Fruit fly (Drosophila melanogaster): ENCODE results near the gene LManIII.

The LManIII gene

dm6 chr2L:8717618-8718336 is 50.7 kb downstream of the LManIII start (continued):
- TF ChIP-seq lmd (GFP tag; IDR thresholded peaks at IDR 0.05) (peak; percentile 90), sr (GFP tag; IDR thresholded peaks at IDR 0.05) (peak; percentile 80), HLH3B (GFP tag; IDR thresholded peaks at IDR 0.05) (peak; percentile 75; the same call in 1 of the 2 replicates), Ptx1 (GFP tag; IDR thresholded peaks at IDR 0.05) (peak; percentile 84), CG17385 (GFP tag; optimal IDR thresholded peaks at IDR 0.05) (peak; percentile 89), CG12744 (GFP tag; optimal IDR thresholded peaks at IDR 0.05) (peak; percentile 55), Dref (GFP tag; IDR thresholded peaks at IDR 0.05) (no peak), CG2875 (GFP tag; optimal IDR thresholded peaks at IDR 0.05) (peak; percentile 88), CG7745 (tag; optimal IDR thresholded peaks at IDR 0.05) (peak; percentile 13), repo (GFP tag; optimal IDR thresholded peaks at IDR 0.05) (no peak), CG11093 (GFP tag; IDR thresholded peaks at IDR 0.05) (0 out of 3 replicates have a peak, but pooled peaks have one; percentile 12), CG17912 (GFP tag; optimal IDR thresholded peaks at IDR 0.05) (no peak), Nf-YA (GFP tag; IDR thresholded peaks at IDR 0.05) (peak; percentile 51), fd3F (GFP tag; optimal IDR thresholded peaks at IDR 0.05) (peak; percentile 88), run (tag; optimal IDR thresholded peaks at IDR 0.05) (peak; percentile 64), zf30C (GFP tag; optimal IDR thresholded peaks at IDR 0.05) (peak; percentile 89), CG11504 (tag; optimal IDR thresholded peaks at IDR 0.05) (peak; percentile 95), Hr51 (GFP tag; optimal IDR thresholded peaks at IDR 0.05) (peak; percentile 60 to 96), Bdp1 (GFP tag; optimal IDR thresholded peaks at IDR 0.05) (peak; percentile 67), BtbVII (GFP tag; optimal IDR thresholded peaks at IDR 0.05) (peak; percentile 82), Camta (GFP tag; optimal IDR thresholded peaks at IDR 0.05) (peak; percentile 68), gem (tag; optimal IDR thresholded peaks at IDR 0.05) (peak; percentile 97), CG5180 (GFP tag; optimal IDR thresholded peaks at IDR 0.05) (peak; percentile 82), ind (GFP tag; optimal IDR thresholded peaks at IDR 0.05) (peak; percentile 87), fru (optimal IDR thresholded peaks at IDR 0.05) (no peak), tin (GFP tag; optimal IDR thresholded peaks at IDR 0.05) (peak; percentile 86), Lpt (GFP tag; optimal IDR thresholded peaks at IDR 0.05) (no peak), Six4 (GFP tag; optimal IDR thresholded peaks at IDR 0.05) (peak; percentile 88), CG12071 (GFP tag; optimal IDR thresholded peaks at IDR 0.05) (peak; percentile 68), h (optimal IDR thresholded peaks at IDR 0.05) (no peak), cas (GFP tag; IDR thresholded peaks at IDR 0.05) (no peak; the same call in 1 of the 2 replicates), gfzf (GFP tag; optimal IDR thresholded peaks at IDR 0.05) (no peak), CG10462 (GFP tag; optimal IDR thresholded peaks at IDR 0.05) (peak; percentile 89), CG33557 (GFP tag; optimal IDR thresholded peaks at IDR 0.05) (peak; percentile 82), D19A (tag; optimal IDR thresholded peaks at IDR 0.05) (peak; percentile 87), al (GFP tag; IDR thresholded peaks at IDR 0.05) (peak; percentile 59; the same call in 1 of the 2 replicates), wdn (GFP tag; IDR thresholded peaks at IDR 0.05) (peak; percentile 84), ham (GFP tag; IDR thresholded peaks at IDR 0.05) (no peak), CG18764 (GFP tag; optimal IDR thresholded peaks at IDR 0.05) (peak; percentile 71), MTF-1 (GFP tag; optimal IDR thresholded peaks at IDR 0.05; ENCODE audit: borderline replicate concordance) (no peak), chm (GFP tag; IDR thresholded peaks at IDR 0.05) (peak; percentile 54), CG17612 (GFP tag; IDR thresholded peaks at IDR 0.05) (no peak), Awh (GFP tag; IDR thresholded peaks at IDR 0.05) (peak; percentile 47), CG30020 (tag; optimal IDR thresholded peaks at IDR 0.05) (peak; percentile 65), esg (GFP tag; conservative IDR thresholded peaks at IDR 0.05) (peak; percentile 62), dmrt99B (tag; optimal IDR thresholded peaks at IDR 0.05) (peak; percentile 95), emc (GFP tag; optimal IDR thresholded peaks at IDR 0.05) (peak; percentile 36), Atf-2 (GFP tag; optimal IDR thresholded peaks at IDR 0.05) (peak; percentile 34), inv (GFP tag; IDR thresholded peaks at IDR 0.05; ENCODE audit: partially characterized antibody) (no peak), ase (GFP tag; IDR thresholded peaks at IDR 0.05) (peak; percentile 49; the same call in 2 of the 3 replicates)

Data from whole organism, embryonic.